Fruit fly (Drosophila melanogaster): ENCODE results near the gene Npc2b.

The Npc2b gene

DNA sequence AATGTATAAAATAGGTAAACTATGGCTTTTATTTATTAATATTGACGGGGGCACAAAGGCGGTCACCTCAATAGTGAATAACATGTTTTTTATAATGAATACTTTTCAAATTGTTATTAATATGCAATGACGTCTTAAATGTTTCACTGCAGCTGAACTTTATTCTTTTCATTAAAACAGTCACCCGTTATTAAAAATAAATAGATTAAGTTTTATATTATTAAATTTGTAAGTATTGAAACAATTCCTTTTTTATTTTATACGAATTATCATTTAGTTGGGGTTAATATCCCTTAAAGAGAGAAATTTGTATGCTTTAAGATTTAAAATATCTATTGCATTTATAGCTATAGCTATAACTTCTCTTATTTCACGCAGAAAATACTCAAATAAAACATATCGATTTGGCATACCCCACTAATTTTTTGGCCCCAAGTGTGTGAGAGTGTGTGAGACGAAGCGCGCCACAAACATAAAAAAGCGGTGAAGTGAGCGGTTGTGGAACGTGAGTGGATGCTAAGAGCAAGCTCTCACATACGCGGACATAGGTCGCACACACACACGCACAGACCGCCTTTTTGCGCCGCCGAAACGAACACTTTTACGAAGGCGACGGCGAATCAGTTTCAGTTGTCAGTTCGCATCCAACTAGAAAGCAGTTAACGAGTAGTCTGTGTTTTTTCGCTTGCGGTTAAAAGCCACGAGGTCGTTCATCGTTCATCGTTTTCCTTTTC is 32.8 kb upstream of the Npc2b start, which contains the start of gene foxo (continued):
- TF ChIP-seq chinmo (GFP tag; IDR thresholded peaks at IDR 0.05; ENCODE audit: partially characterized antibody) (peak; percentile 67; the same call in 2 of the 4 replicates), nerfin-2 (GFP tag; IDR thresholded peaks at IDR 0.05; ENCODE audit: partially characterized antibody) (no peak), Lhr (GFP tag; optimal IDR thresholded peaks at IDR 0.05) (peak; percentile 17), CG12104 (GFP tag; optimal IDR thresholded peaks at IDR 0.05) (peak; percentile 83), slou (GFP tag; optimal IDR thresholded peaks at IDR 0.05) (peak; percentile 7), CG10366 (GFP tag; IDR thresholded peaks at IDR 0.05) (peak; percentile 49; the same call in 1 of the 2 replicates), sna (GFP tag; IDR thresholded peaks at IDR 0.05; ENCODE audit: partially characterized antibody) (no peak), CG2202 (tag; optimal IDR thresholded peaks at IDR 0.05) (no peak), HLH54F (GFP tag; optimal IDR thresholded peaks at IDR 0.05) (peak; percentile 36), bbx (GFP tag; IDR thresholded peaks at IDR 0.05; ENCODE audit: partially characterized antibody) (peak; percentile 42; the same call in 1 of the 2 replicates), ash1 (GFP tag; optimal IDR thresholded peaks at IDR 0.05) (no peak), CG6791 (GFP tag; IDR thresholded peaks at IDR 0.05; ENCODE audit: partially characterized antibody) (no peak), CG1024 (GFP tag; IDR thresholded peaks at IDR 0.05) (no peak), lola (GFP tag; optimal IDR thresholded peaks at IDR 0.05) (peak in 1 of 3 experiments; percentile 75), Lpt (GFP tag; optimal IDR thresholded peaks at IDR 0.05) (no peak), CkIIα-i1 (GFP tag; IDR thresholded peaks at IDR 0.05) (no peak), CG2116 (GFP tag; optimal IDR thresholded peaks at IDR 0.05) (peak; percentile 56), fd64A (GFP tag; optimal IDR thresholded peaks at IDR 0.05) (no peak), Doc2 (GFP tag; IDR thresholded peaks at IDR 0.05) (no peak), CG15269 (tag; optimal IDR thresholded peaks at IDR 0.05) (peak; percentile 92), zen (tag; optimal IDR thresholded peaks at IDR 0.05) (peak; percentile 48), ara (GFP tag; IDR thresholded peaks at IDR 0.05) (peak; percentile 29), CG33557 (GFP tag; optimal IDR thresholded peaks at IDR 0.05) (peak; percentile 12), CG8388 (GFP tag; optimal IDR thresholded peaks at IDR 0.05) (peak; percentile 72), jigr1 (GFP tag; IDR thresholded peaks at IDR 0.05) (no peak), CG32767 (GFP tag; IDR thresholded peaks at IDR 0.05) (peak; percentile 48; the same call in 1 of the 2 replicates), Dip3 (GFP tag; optimal IDR thresholded peaks at IDR 0.05) (peak; percentile 24), NC2α (GFP tag; optimal IDR thresholded peaks at IDR 0.05) (no peak), CG9932 (GFP tag; IDR thresholded peaks at IDR 0.05) (peak; percentile 66), dysf (GFP tag; IDR thresholded peaks at IDR 0.05) (peak; percentile 76; the same call in 2 of the 3 replicates), Hr51 (GFP tag; optimal IDR thresholded peaks at IDR 0.05) (peak in 1 of 2 experiments; percentile 94), slbo (GFP tag; IDR thresholded peaks at IDR 0.05) (peak; percentile 53), CG32532 (GFP tag; IDR thresholded peaks at IDR 0.05) (peak; percentile 76), p53 (GFP tag; optimal IDR thresholded peaks at IDR 0.05) (no peak), CG10431 (GFP tag; optimal IDR thresholded peaks at IDR 0.05) (peak; percentile 32), chm (GFP tag; IDR thresholded peaks at IDR 0.05) (peak; percentile 71; the same call in 1 of the 2 replicates), CG7963 (GFP tag; IDR thresholded peaks at IDR 0.05; ENCODE audit: partially characterized antibody) (no peak), CG2875 (GFP tag; optimal IDR thresholded peaks at IDR 0.05) (peak; percentile 69), dati (GFP tag; IDR thresholded peaks at IDR 0.05) (no peak), Dfd (GFP tag; optimal IDR thresholded peaks at IDR 0.05) (no peak), az2 (GFP tag; optimal IDR thresholded peaks at IDR 0.05) (peak; percentile 69), Sry-δ (GFP tag; optimal IDR thresholded peaks at IDR 0.05) (no peak), Hr78 (GFP tag; optimal IDR thresholded peaks at IDR 0.05) (peak in 1 of 2 experiments; percentile 62), eyg (GFP tag; optimal IDR thresholded peaks at IDR 0.05) (no peak), mirr (GFP tag; optimal IDR thresholded peaks at IDR 0.05) (peak; percentile 49), CG6689 (GFP tag; IDR thresholded peaks at IDR 0.05) (peak; percentile 69), Blimp-1 (GFP tag; optimal IDR thresholded peaks at IDR 0.05) (peak; percentile 73), CG11093 (GFP tag; IDR thresholded peaks at IDR 0.05) (no peak)

All from whole organism, embryonic.